Worm (Caenorhabditis elegans): ENCODE measurements around the gene B0393.5.
A peak's percentile ranks its signal among the peaks of the same experiment; 100 is the strongest.
"Not testable (repeated sequence)": the region's sequence is repeated elsewhere in the genome, so short reads cannot be mapped to it uniquely, and the experiment has no call there.

The B0393.5 gene

DNA sequence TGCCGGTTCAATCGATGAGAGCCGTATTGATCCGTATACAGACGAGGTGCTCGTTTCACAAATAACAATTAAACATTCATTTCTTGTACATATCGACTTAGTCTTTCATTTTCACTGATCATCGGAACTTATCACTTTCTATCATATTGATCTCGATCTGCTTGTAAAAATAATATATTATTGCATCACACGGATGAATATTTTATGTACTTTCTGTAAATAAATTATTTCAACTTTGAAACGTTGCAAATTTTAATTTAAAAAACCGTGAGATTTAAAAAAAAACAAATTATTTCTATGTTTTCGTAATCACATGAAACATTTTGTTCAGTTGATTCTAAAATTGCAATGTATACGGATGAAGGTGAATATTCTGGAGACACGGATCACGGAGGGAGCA is 23.0 kb upstream of the B0393.5 start, which contains the start of gene twk-6:
Gene twk-6 (plus strand): TSS at position 301 of the 400 bp plus-strand sequence.
- TF ChIP-seq ama-1 (optimal IDR thresholded peaks at IDR 0.05); ceh-9 (tag; optimal IDR thresholded peaks at IDR 0.05); fos-1 (tag; optimal IDR thresholded peaks at IDR 0.05): not testable (repeated sequence)

DNA sequence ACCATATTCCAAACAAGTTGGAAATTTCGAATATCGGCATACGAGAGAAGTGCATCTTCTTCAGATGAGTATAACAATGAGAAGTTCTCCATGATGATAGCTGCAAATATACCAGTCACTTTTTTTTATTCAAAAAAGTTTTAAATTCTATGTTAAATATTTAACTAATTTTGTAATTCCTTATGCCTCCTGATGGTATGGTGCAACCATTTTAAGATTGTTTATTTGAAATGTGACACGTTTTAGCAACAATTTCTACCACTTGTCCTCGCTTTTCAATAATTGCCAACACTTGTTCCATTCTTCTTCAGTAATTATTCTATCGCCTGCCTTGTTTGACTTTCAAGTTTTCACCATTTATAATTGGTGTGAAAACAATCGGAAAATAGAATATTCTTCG is 19.6 kb upstream of the B0393.5 start, which contains the start of gene F17C8.6:
Gene F17C8.6 (minus strand): TSS at position 101 of the 400 bp plus-strand sequence.
- TF ChIP-seq zag-1 (tag; optimal IDR thresholded peaks at IDR 0.05), result no peak
- TF ChIP-seq nhr-25 (tag; optimal IDR thresholded peaks at IDR 0.05), result no peak

DNA sequence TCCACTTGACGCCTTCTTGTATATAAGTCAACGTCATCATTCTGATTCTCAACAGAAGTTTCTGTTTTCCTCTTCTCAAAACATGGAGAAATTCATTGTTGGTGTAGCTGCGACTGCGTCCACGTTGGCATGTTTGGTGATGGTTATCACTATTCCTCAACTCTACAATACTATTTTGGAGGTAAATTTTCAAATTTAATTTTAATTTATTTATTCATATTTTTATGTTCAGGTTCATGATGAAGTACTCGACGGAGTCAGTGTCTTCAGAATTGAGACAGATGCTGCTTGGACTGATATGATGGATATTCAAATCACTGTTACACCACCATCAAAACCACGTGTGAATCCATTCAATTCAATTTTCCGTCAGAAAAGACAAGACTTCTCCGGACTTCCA is 17.5 kb upstream of the B0393.5 start, which contains the start of gene col-89:
Gene col-89 (plus strand): TSS at position 19 of the 400 bp plus-strand sequence.
- TF ChIP-seq lin-15B (tag; optimal IDR thresholded peaks at IDR 0.05) (no peak), ztf-4 (tag; optimal IDR thresholded peaks at IDR 0.05) (no peak), fos-1 (tag; optimal IDR thresholded peaks at IDR 0.05) (no peak), nhr-11 (tag; optimal IDR thresholded peaks at IDR 0.05) (no peak), mml-1 (tag; optimal IDR thresholded peaks at IDR 0.05) (no peak), tbx-2 (tag; optimal IDR thresholded peaks at IDR 0.05) (no peak)

DNA sequence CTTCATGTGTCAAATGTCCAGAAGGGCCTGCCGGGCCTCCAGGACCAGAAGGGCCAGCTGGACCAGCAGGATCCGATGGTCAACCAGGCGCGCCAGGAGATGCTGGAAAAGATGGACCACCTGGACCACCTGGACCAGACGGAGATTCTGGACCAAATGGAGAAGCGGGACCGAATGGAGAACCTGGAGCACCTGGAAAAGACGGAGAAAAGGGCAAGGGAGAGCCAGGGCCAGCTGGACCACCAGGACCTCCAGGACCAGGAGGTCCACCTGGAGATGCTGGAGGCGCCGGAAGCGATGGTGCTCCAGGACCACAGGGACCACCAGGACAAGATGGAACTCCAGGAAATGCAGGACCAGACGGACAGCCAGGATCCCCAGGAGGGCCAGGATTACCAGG is 16.9 kb upstream of the B0393.5 start:
- TF ChIP-seq ceh-82 (tag; optimal IDR thresholded peaks at IDR 0.05), result no peak
- TF ChIP-seq lin-39 (tag; optimal IDR thresholded peaks at IDR 0.05), result no peak
- no peak for TF ChIP-seq mml-1 (tag; optimal IDR thresholded peaks at IDR 0.05)
- TF ChIP-seq pqm-1 (tag; optimal IDR thresholded peaks at IDR 0.05), result no peak
- no peak for TF ChIP-seq nhr-28 (tag; optimal IDR thresholded peaks at IDR 0.05)
- no peak for TF ChIP-seq mdl-1 (tag; optimal IDR thresholded peaks at IDR 0.05)

DNA sequence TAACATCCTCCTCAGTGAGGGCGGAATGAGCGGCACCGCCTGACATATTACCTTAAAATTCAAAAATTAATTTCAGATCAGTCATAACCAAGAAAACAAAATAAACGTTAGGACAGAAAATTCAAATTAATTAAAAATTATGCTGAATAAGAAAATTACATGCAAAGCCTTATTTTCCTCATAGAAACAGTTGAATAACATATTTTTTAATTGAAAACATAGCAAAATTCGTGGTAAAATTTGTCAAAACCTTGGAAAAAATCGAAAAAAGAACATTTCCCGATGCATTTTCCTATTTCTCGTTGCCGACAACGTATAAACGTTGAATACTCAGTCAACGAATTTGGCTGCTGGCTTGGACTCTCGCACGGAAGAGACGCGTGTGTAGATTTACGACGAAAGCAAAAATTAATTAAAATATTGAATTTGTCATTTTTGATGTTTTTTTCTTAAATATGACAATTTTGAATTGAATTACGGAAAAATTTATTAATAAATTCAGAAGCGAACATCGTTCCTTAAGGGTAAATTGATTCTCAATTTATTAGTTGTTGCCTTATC is 11.5 kb upstream of the B0393.5 start, which contains the start of the genes rps-0 and rbg-3:
Gene rps-0 (minus strand): TSS at position 51 of the 561 bp plus-strand sequence.
Gene rbg-3 (plus strand): TSS at position 424 of the 561 bp plus-strand sequence.
- TF ChIP-seq nhr-67 (tag; optimal IDR thresholded peaks at IDR 0.05) (no peak), nhr-28 (tag; optimal IDR thresholded peaks at IDR 0.05) (no peak), R02D3.7 (tag; optimal IDR thresholded peaks at IDR 0.05) (peak; percentile 99), nhr-43 (tag; optimal IDR thresholded peaks at IDR 0.05; ENCODE audit: poor library complexity, severe bottlenecking) (peak; percentile 82), ceh-82 (tag; optimal IDR thresholded peaks at IDR 0.05) (no peak), nfya-1 (tag; optimal IDR thresholded peaks at IDR 0.05; ENCODE audit: insufficient read depth) (peak; percentile 96), lin-39 (tag; optimal IDR thresholded peaks at IDR 0.05) (peak; percentile 93), nhr-25 (tag; optimal IDR thresholded peaks at IDR 0.05) (peak; percentile 92), elt-1 (tag; optimal IDR thresholded peaks at IDR 0.05) (peak; percentile 27), aly-2 (tag; optimal IDR thresholded peaks at IDR 0.05) (no peak), elt-3 (tag; optimal IDR thresholded peaks at IDR 0.05) (peak in 1 of 3 experiments; percentile 23), mml-1 (tag; optimal IDR thresholded peaks at IDR 0.05) (no peak), unc-62 (GFP tag; optimal IDR thresholded peaks at IDR 0.05) (peak; percentile 53), zag-1 (tag; optimal IDR thresholded peaks at IDR 0.05) (peak; percentile 13), unc-39 (tag; optimal IDR thresholded peaks at IDR 0.05) (no peak), ceh-16 (tag; optimal IDR thresholded peaks at IDR 0.05) (no peak), tbx-2 (tag; optimal IDR thresholded peaks at IDR 0.05) (peak; percentile 66), mdl-1 (tag; optimal IDR thresholded peaks at IDR 0.05) (no peak), nhr-23 (tag; optimal IDR thresholded peaks at IDR 0.05) (peak; percentile 96), ama-1 (optimal IDR thresholded peaks at IDR 0.05) (peak; percentile 41), pqm-1 (tag; optimal IDR thresholded peaks at IDR 0.05) (peak; percentile 69), pha-4 (tag; optimal IDR thresholded peaks at IDR 0.05) (peak; percentile 97), snpc-4 (tag; optimal IDR thresholded peaks at IDR 0.05) (peak; percentile 84), fos-1 (tag; optimal IDR thresholded peaks at IDR 0.05) (no peak), egl-27 (tag; optimal IDR thresholded peaks at IDR 0.05) (peak; percentile 51), nhr-237 (tag; optimal IDR thresholded peaks at IDR 0.05) (no peak), elt-2 (tag; optimal IDR thresholded peaks at IDR 0.05) (peak; percentile 63), nhr-12 (tag; optimal IDR thresholded peaks at IDR 0.05) (no peak), nhr-77 (tag; optimal IDR thresholded peaks at IDR 0.05) (peak; percentile 46), ztf-11 (tag; optimal IDR thresholded peaks at IDR 0.05) (no peak), nhr-76 (tag; optimal IDR thresholded peaks at IDR 0.05) (no peak), sea-2 (GFP tag; optimal IDR thresholded peaks at IDR 0.05) (no peak), fkh-10 (GFP tag; optimal IDR thresholded peaks at IDR 0.05) (peak; percentile 38), daf-12 (tag; optimal IDR thresholded peaks at IDR 0.05) (no peak), egl-5 (tag; optimal IDR thresholded peaks at IDR 0.05) (peak; percentile 85), skn-1 (tag; optimal IDR thresholded peaks at IDR 0.05) (peak; percentile 62), lin-15B (tag; optimal IDR thresholded peaks at IDR 0.05) (peak; percentile 97), ceh-28 (tag; optimal IDR thresholded peaks at IDR 0.05) (peak; percentile 81), fkh-2 (tag; optimal IDR thresholded peaks at IDR 0.05) (no peak), lsy-12 (tag; optimal IDR thresholded peaks at IDR 0.05) (peak; percentile 86)
